Worm (Caenorhabditis elegans) whole organism, young adult: Measurements from ENCODE around the gene srz-20.
A peak's percentile ranks its signal among the peaks of the same experiment; 100 is the strongest.

Source experiments
- B0035.1 ChIP-seq: sonication (generic microtip); optimal IDR thresholded peaks from 2 replicates; lab custom pipeline; 2016; ENCODE audit warnings: missing genetic modification characterization, mild to moderate bottlenecking, missing compliant biosample characterization, missing genotype, missing genetic modification reagents
- C06A6.2 ChIP-seq: fragments of 200-800 bp; sonication (Bioruptor generic); conservative IDR thresholded peaks from 2 replicates; pipeline ENCODE4 v1.3.6; 2022; ENCODE audit warnings: missing genetic modification characterization, missing compliant biosample characterization
- F49E8.2 ChIP-seq: sonication (generic microtip); optimal IDR thresholded peaks from 3 replicates; lab custom pipeline; 2017; ENCODE audit warnings: missing genetic modification characterization, mild to moderate bottlenecking, missing compliant biosample characterization, antibody characterized with exemption, moderate library complexity; ENCODE audit not compliant: insufficient read depth
- F55B11.4 ChIP-seq: sonication (generic microtip); optimal IDR thresholded peaks from 2 replicates; lab custom pipeline; 2016; ENCODE audit warnings: missing compliant biosample characterization, missing genetic modification characterization, borderline replicate concordance; ENCODE audit not compliant: insufficient read depth
- F57C9.4 ChIP-seq: sonication (generic microtip); optimal IDR thresholded peaks from 2 replicates; lab custom pipeline; 2017; ENCODE audit warnings: mild to moderate bottlenecking, missing genetic modification characterization, missing compliant biosample characterization
- T07F8.4 ChIP-seq: sonication (generic microtip); optimal IDR thresholded peaks from 2 replicates; lab custom pipeline; 2016; ENCODE audit warnings: mild to moderate bottlenecking, missing genetic modification characterization, moderate library complexity, missing compliant biosample characterization
- Y53G8AR.9 ChIP-seq: fragments of 200-800 bp; sonication (Bioruptor generic); conservative IDR thresholded peaks from 2 replicates; pipeline ENCODE4 v1.3.6; 2022; ENCODE audit warnings: missing genetic modification reagents, missing genetic modification characterization, missing compliant biosample characterization
- aptf-2 ChIP-seq: fragments of 200-800 bp; sonication (Bioruptor generic); conservative IDR thresholded peaks from 2 replicates; pipeline ENCODE4 v1.3.6; 2022; ENCODE audit warnings: missing genetic modification reagents, missing genetic modification characterization, missing compliant biosample characterization
- attf-6 ChIP-seq: fragments of 200-800 bp; sonication (Bioruptor generic); IDR thresholded peaks from 2 replicates; pipeline ENCODE4 v1.3.6; 2022; ENCODE audit warnings: missing genetic modification reagents, missing genetic modification characterization, missing compliant biosample characterization
- bed-1 ChIP-seq: fragments of 200-800 bp; sonication (Bioruptor generic); IDR thresholded peaks from 2 replicates; pipeline ENCODE4 v1.3.6; 2022; ENCODE audit warnings: missing genetic modification reagents, missing genetic modification characterization, missing compliant biosample characterization
- ccch-3 ChIP-seq: fragments of 200-800 bp; sonication (Bioruptor generic); optimal IDR thresholded peaks from 2 replicates; lab custom pipeline; 2018; ENCODE audit warnings: mild to moderate bottlenecking, missing genetic modification characterization, missing compliant biosample characterization
- cebp-2 ChIP-seq: fragments of 200-800 bp; sonication (Bioruptor generic); IDR thresholded peaks from 2 replicates; pipeline ENCODE4 v1.3.6; 2022; ENCODE audit warnings: missing genetic modification characterization, missing compliant biosample characterization
- ceh-100 ChIP-seq: fragments of 200-800 bp; sonication (Bioruptor generic); IDR thresholded peaks from 2 replicates; pipeline ENCODE4 v1.3.6; 2022; ENCODE audit warnings: missing genetic modification reagents, missing genetic modification characterization, missing compliant biosample characterization
- ceh-27 ChIP-seq: fragments of 200-800 bp; sonication (Bioruptor generic); optimal IDR thresholded peaks from 2 replicates; lab custom pipeline; 2018; ENCODE audit warnings: mild to moderate bottlenecking, missing genetic modification characterization, moderate library complexity, missing compliant biosample characterization
- die-1 ChIP-seq: sonication (generic microtip); optimal IDR thresholded peaks from 2 replicates; lab custom pipeline; 2016; ENCODE audit warnings: missing genotype, mild to moderate bottlenecking, missing genetic modification characterization, missing compliant biosample characterization
- efl-1 ChIP-seq: fragments of 150-350 bp; optimal IDR thresholded peaks from 2 replicates; lab custom pipeline; 2014; ENCODE audit warnings: missing biosample characterization, missing genetic modification reagents, missing genetic modification characterization
- gei-17 ChIP-seq: fragments of 200-800 bp; sonication (Bioruptor generic); optimal IDR thresholded peaks from 2 replicates; lab custom pipeline; 2018; ENCODE audit warnings: mild to moderate bottlenecking, missing genetic modification characterization, missing compliant biosample characterization
- hmg-20 ChIP-seq: fragments of 200-800 bp; sonication (Bioruptor generic); IDR thresholded peaks from 2 replicates; pipeline ENCODE4 v1.3.6; 2022; ENCODE audit warnings: missing genetic modification reagents, missing genetic modification characterization, missing compliant biosample characterization
- lsy-27 ChIP-seq: sonication (generic microtip); optimal IDR thresholded peaks from 2 replicates; lab custom pipeline; 2017; ENCODE audit warnings: missing genetic modification characterization, mild to moderate bottlenecking, missing compliant biosample characterization, antibody characterized with exemption, missing genotype, borderline replicate concordance; ENCODE audit not compliant: insufficient read depth
- madf-3 ChIP-seq: fragments of 200-800 bp; sonication (Bioruptor generic); IDR thresholded peaks from 2 replicates; pipeline ENCODE4 v1.3.6; 2022; ENCODE audit warnings: missing genetic modification reagents, missing genetic modification characterization, missing compliant biosample characterization
- madf-8 ChIP-seq: fragments of 200-800 bp; sonication (Bioruptor generic); conservative IDR thresholded peaks from 2 replicates; pipeline ENCODE4 v1.3.6; 2022; ENCODE audit warnings: missing genetic modification reagents, missing genetic modification characterization, missing compliant biosample characterization
- mxl-1 ChIP-seq: sonication (generic microtip); optimal IDR thresholded peaks from 2 replicates; lab custom pipeline; 2016; ENCODE audit warnings: missing genetic modification characterization, missing compliant biosample characterization
- nhr-80 ChIP-seq: sonication (generic microtip); optimal IDR thresholded peaks from 2 replicates; lab custom pipeline; 2016; ENCODE audit warnings: missing genetic modification characterization, missing compliant biosample characterization
- pbrm-1 ChIP-seq: fragments of 200-800 bp; sonication (Bioruptor generic); IDR thresholded peaks from 2 replicates; pipeline ENCODE4 v1.3.6; 2022; ENCODE audit warnings: missing genetic modification reagents, missing genetic modification characterization, missing compliant biosample characterization
- repo-1 ChIP-seq: sonication (generic microtip); optimal IDR thresholded peaks from 2 replicates; lab custom pipeline; 2017; ENCODE audit warnings: mild to moderate bottlenecking, missing genetic modification characterization, missing compliant biosample characterization
- rpc-1 ChIP-seq, 2 experiments: fragments of 150-350 bp in 1 of 2; sonication (generic microtip) in 1 of 2; optimal IDR thresholded peaks; 2 replicates each; lab custom pipeline; 2014 to 2018; ENCODE audit warnings: missing biosample characterization in 1 of 2, missing genetic modification characterization in 1 of 2, missing genetic modification reagents in 1 of 2, missing genotype in 1 of 2
- somi-1 ChIP-seq: fragments of 200-800 bp; sonication (Bioruptor generic); optimal IDR thresholded peaks from 2 replicates; lab custom pipeline; 2018; ENCODE audit warnings: mild to moderate bottlenecking, missing genetic modification characterization, missing compliant biosample characterization
- tbp1 ChIP-seq: fragments of 200-800 bp; sonication (Bioruptor generic); optimal IDR thresholded peaks from 2 replicates; lab custom pipeline; 2018; ENCODE audit warnings: mild to moderate bottlenecking, missing genetic modification characterization, missing compliant biosample characterization
- tbx-9 ChIP-seq: sonication (generic microtip); optimal IDR thresholded peaks from 2 replicates; lab custom pipeline; 2016; ENCODE audit warnings: borderline replicate concordance, missing genetic modification characterization, inconsistent platforms, missing compliant biosample characterization
- unc-130 ChIP-seq: sonication (generic microtip); optimal IDR thresholded peaks from 2 replicates; lab custom pipeline; 2016; ENCODE audit warnings: missing genetic modification reagents, missing genetic modification characterization, missing compliant biosample characterization
- unc-62 ChIP-seq: fragments of 150-350 bp; optimal IDR thresholded peaks from 2 replicates; lab custom pipeline; 2014; ENCODE audit warnings: missing biosample characterization, missing genetic modification reagents, missing genetic modification characterization
- zim-3 ChIP-seq: sonication (generic microtip); optimal IDR thresholded peaks from 2 replicates; lab custom pipeline; 2017; ENCODE audit warnings: mild to moderate bottlenecking, missing genetic modification characterization, moderate library complexity, missing compliant biosample characterization
- ztf-28 ChIP-seq: fragments of 200-800 bp; sonication (Bioruptor generic); IDR thresholded peaks from 2 replicates; pipeline ENCODE4 v1.3.6; 2022; ENCODE audit warnings: missing genetic modification reagents, missing genetic modification characterization, missing compliant biosample characterization

Gene srz-20

ce11 chrIV:3960396-3960795 lies 45.0 kb downstream of the srz-20 start, which contains the start of gene clec-75:
Gene clec-75 (plus strand): TSS chrIV:3960734.
- no peak for TF ChIP-seq repo-1
- TF ChIP-seq pbrm-1 (GFP tag; lab: Robert Waterston, UW) = no peak
- TF ChIP-seq ceh-100 (GFP tag; lab: Robert Waterston, UW) = no peak
- TF ChIP-seq nhr-80 (tag; lab: Kevin White, UChicago) = peak; percentile 36

- TF ChIP-seq unc-130 (GFP tag; lab: Kevin White, UChicago) (no peak), zim-3 (tag; lab: Kevin White, UChicago) (no peak), attf-6 (GFP tag; lab: Robert Waterston, UW) (no peak), hmg-20 (GFP tag; lab: Robert Waterston, UW) (no peak), T07F8.4 (tag; lab: Kevin White, UChicago) (no peak), ztf-28 (GFP tag; lab: Robert Waterston, UW) (no peak), somi-1 (GFP tag; lab: Kevin White, UChicago) (no peak), repo-1 (no peak), mxl-1 (tag; lab: Kevin White, UChicago) (no peak), F49E8.2 (tag; lab: Kevin White, UChicago) (no peak), ceh-27 (GFP tag; lab: Kevin White, UChicago) (no peak), die-1 (tag; lab: Kevin White, UChicago) (no peak), Y53G8AR.9 (GFP tag; lab: Robert Waterston, UW) (no peak), B0035.1 (tag; lab: Kevin White, UChicago) (no peak), cebp-2 (no peak), aptf-2 (GFP tag; lab: Robert Waterston, UW) (no peak), madf-8 (no peak), F55B11.4 (tag; lab: Kevin White, UChicago) (no peak), C06A6.2 (GFP tag; lab: Robert Waterston, UW) (no peak)
- TF ChIP-seq, all 124 proteins: peak for 0
Measured at ce11 chrIV:3962584-3962983, 47.2 kb downstream of the srz-20 start, which contains the start of gene Y46C8AM.1. Gene Y46C8AM.1 (plus strand): TSS chrIV:3962884.

- TF ChIP-seq nhr-80 (tag; lab: Kevin White, UChicago) = peak; percentile 13
- no peak for TF ChIP-seq gei-17
- no peak for TF ChIP-seq F49E8.2 (tag; lab: Kevin White, UChicago)
- no peak for TF ChIP-seq unc-62 (GFP tag; lab: Kevin White, UChicago)
- no peak for TF ChIP-seq mxl-1 (tag; lab: Kevin White, UChicago)
- TF ChIP-seq rpc-1 (optimal IDR thresholded peaks at IDR 0.05; lab: Kevin White, UChicago) = no peak
- TF ChIP-seq rpc-1 (tag; optimal IDR thresholded peaks at IDR 0.05; lab: Kevin White, UChicago) = no peak
- TF ChIP-seq, all 124 proteins: peak for 1
Measured at ce11 chrIV:3963498-3963897, 48.1 kb downstream of the srz-20 start.

ce11 chrIV:3965013-3965412 lies 49.6 kb downstream of the srz-20 start, which contains the start of gene clec-76:
Gene clec-76 (plus strand): TSS chrIV:3965246.
- TF ChIP-seq madf-3 (GFP tag; lab: Robert Waterston, UW) = no peak
- no peak for TF ChIP-seq tbx-9 (tag; lab: Kevin White, UChicago)
- no peak for TF ChIP-seq T07F8.4 (tag; lab: Kevin White, UChicago)
- TF ChIP-seq ccch-3 (GFP tag; lab: Kevin White, UChicago) = no peak
- no peak for TF ChIP-seq tbp1
- no peak for TF ChIP-seq bed-1 (GFP tag; lab: Robert Waterston, UW)
- TF ChIP-seq F57C9.4 = no peak
- TF ChIP-seq rpc-1 (optimal IDR thresholded peaks at IDR 0.05; lab: Kevin White, UChicago) = no peak
- no peak for TF ChIP-seq rpc-1 (tag; optimal IDR thresholded peaks at IDR 0.05; lab: Kevin White, UChicago)
- TF ChIP-seq efl-1 (GFP tag; lab: Kevin White, UChicago) = no peak
- no peak for TF ChIP-seq lsy-27 (tag; lab: Kevin White, UChicago)
